Fruit fly (Drosophila melanogaster) whole organism, embryonic: Measurements from ENCODE around the gene Arp10.

Experiments
- CG10147 ChIP-seq: fragments of 200-800 bp; sonication (Bioruptor generic); optimal IDR thresholded peaks from 2 replicates; lab custom pipeline; 2019; ENCODE audit warnings: missing biosample characterization, mild to moderate bottlenecking, missing genetic modification characterization, moderate library complexity
- CG10979 ChIP-seq: fragments of 200-800 bp; sonication (Bioruptor generic); optimal IDR thresholded peaks from 2 replicates; lab custom pipeline; 2018; ENCODE audit warnings: missing biosample characterization, mild to moderate bottlenecking, missing genetic modification characterization, moderate library complexity
- CG14014 ChIP-seq: fragments of 200-800 bp; sonication (Bioruptor generic); IDR thresholded peaks from 2 replicates; pipeline ENCODE4 v1.3.6; 2022; ENCODE audit warnings: missing biosample characterization, missing genetic modification characterization
- CG14667 ChIP-seq: fragments of 200-800 bp; sonication (Bioruptor generic); IDR thresholded peaks from 2 replicates; pipeline ENCODE4 v1.3.6; 2022; ENCODE audit warnings: missing biosample characterization, missing genetic modification characterization
- CG14860 ChIP-seq: fragments of 200-800 bp; sonication (Bioruptor generic); IDR thresholded peaks from 3 replicates; pipeline ENCODE4 v1.3.6; 2022; ENCODE audit warnings: missing biosample characterization, missing genetic modification characterization; ENCODE audit not compliant: partially characterized antibody
- CG14965 ChIP-seq: fragments of 200-800 bp; sonication (Bioruptor generic); optimal IDR thresholded peaks from 2 replicates; lab custom pipeline; 2016; ENCODE audit warnings: missing biosample characterization, missing genetic modification characterization, borderline replicate concordance
- CG1602 ChIP-seq: fragments of 200-800 bp; sonication (Bioruptor generic); optimal IDR thresholded peaks from 3 replicates; lab custom pipeline; 2016; ENCODE audit warnings: missing biosample characterization, missing genetic modification characterization
- CG1832 ChIP-seq: fragments of 200-800 bp; sonication (Bioruptor generic); optimal IDR thresholded peaks from 2 replicates; lab custom pipeline; 2017; ENCODE audit warnings: missing biosample characterization, mild to moderate bottlenecking, missing genetic modification characterization, inconsistent platforms
- CG2129 ChIP-seq: fragments of 200-800 bp; sonication (Bioruptor generic); IDR thresholded peaks from 2 replicates; pipeline ENCODE4 v1.3.6; 2022; ENCODE audit warnings: missing biosample characterization, missing genetic modification characterization; ENCODE audit not compliant: partially characterized antibody
- CG30431 ChIP-seq: fragments of 200-800 bp; sonication (Bioruptor generic); optimal IDR thresholded peaks from 2 replicates; lab custom pipeline; 2017; ENCODE audit warnings: missing biosample characterization, missing genetic modification characterization
- CG3847 ChIP-seq: fragments of 200-800 bp; sonication (Bioruptor generic); IDR thresholded peaks from 2 replicates; pipeline ENCODE4 v1.3.6; 2022; ENCODE audit warnings: missing biosample characterization, missing genetic modification characterization
- CG6854 ChIP-seq: fragments of 200-800 bp; sonication (Bioruptor generic); optimal IDR thresholded peaks from 3 replicates; lab custom pipeline; 2017; ENCODE audit warnings: missing biosample characterization, mild to moderate bottlenecking, missing genetic modification characterization
- CG7839 ChIP-seq: fragments of 200-800 bp; sonication (Bioruptor generic); optimal IDR thresholded peaks from 3 replicates; lab custom pipeline; 2018; ENCODE audit warnings: missing biosample characterization, mild to moderate bottlenecking, missing genetic modification characterization, moderate library complexity
- Camta ChIP-seq: fragments of 200-800 bp; sonication (Bioruptor generic); optimal IDR thresholded peaks from 2 replicates; lab custom pipeline; 2016; ENCODE audit warnings: missing biosample characterization, missing genetic modification characterization
- D19B ChIP-seq: fragments of 200-800 bp; sonication (Bioruptor generic); optimal IDR thresholded peaks from 2 replicates; lab custom pipeline; 2017; ENCODE audit warnings: missing biosample characterization, mild to moderate bottlenecking, missing genetic modification characterization
- Dek ChIP-seq: fragments of 200-800 bp; sonication (Bioruptor generic); optimal IDR thresholded peaks from 3 replicates; lab custom pipeline; 2019; ENCODE audit warnings: missing biosample characterization, mild to moderate bottlenecking, missing genetic modification characterization, moderate library complexity
- Dll ChIP-seq: fragments of 200-800 bp; sonication (Bioruptor generic); IDR thresholded peaks from 4 replicates; pipeline ENCODE4 v1.3.6; 2022; ENCODE audit warnings: missing biosample characterization, missing genetic modification characterization; ENCODE audit not compliant: partially characterized antibody
- Fer1 ChIP-seq: fragments of 200-800 bp; sonication (Bioruptor generic); optimal IDR thresholded peaks from 2 replicates; lab custom pipeline; 2017; ENCODE audit warnings: missing biosample characterization, mild to moderate bottlenecking, missing genetic modification characterization
- HHEX ChIP-seq: fragments of 200-800 bp; sonication (Bioruptor generic); optimal IDR thresholded peaks from 3 replicates; lab custom pipeline; 2017; ENCODE audit warnings: missing biosample characterization, mild to moderate bottlenecking, missing genetic modification characterization, missing genetic modification reagents
- HLHmδ ChIP-seq: fragments of 200-800 bp; sonication (Bioruptor generic); optimal IDR thresholded peaks from 2 replicates; lab custom pipeline; 2018; ENCODE audit warnings: missing biosample characterization, mild to moderate bottlenecking, missing genetic modification characterization, moderate library complexity
- Hand ChIP-seq: fragments of 200-800 bp; sonication (Bioruptor generic); optimal IDR thresholded peaks from 2 replicates; lab custom pipeline; 2017; ENCODE audit warnings: mild to moderate bottlenecking, missing biosample characterization, missing genetic modification reagents, missing genetic modification characterization
- Lim3 ChIP-seq: fragments of 200-800 bp; sonication (Bioruptor generic); IDR thresholded peaks from 2 replicates; pipeline ENCODE4 v1.3.6; 2022; ENCODE audit warnings: missing biosample characterization, missing genetic modification characterization
- MTF-1 ChIP-seq: fragments of 200-800 bp; sonication (Bioruptor generic); optimal IDR thresholded peaks from 2 replicates; lab custom pipeline; 2018; ENCODE audit warnings: missing biosample characterization, mild to moderate bottlenecking, missing genetic modification characterization, borderline replicate concordance
- Myb ChIP-seq: fragments of 200-800 bp; sonication (Bioruptor generic); optimal IDR thresholded peaks from 2 replicates; lab custom pipeline; 2016; ENCODE audit warnings: missing biosample characterization, missing genetic modification characterization
- Nf-YB ChIP-seq: fragments of 200-800 bp; sonication (Bioruptor generic); optimal IDR thresholded peaks from 3 replicates; lab custom pipeline; 2019; ENCODE audit warnings: missing biosample characterization, mild to moderate bottlenecking, missing genetic modification characterization, moderate library complexity
- Nf-YC ChIP-seq: fragments of 200-800 bp; optimal IDR thresholded peaks from 3 replicates; lab custom pipeline; 2019; ENCODE audit warnings: missing biosample characterization, mild to moderate bottlenecking, missing genetic modification characterization, moderate library complexity
- Six4 ChIP-seq: fragments of 200-800 bp; sonication (Bioruptor generic); optimal IDR thresholded peaks from 2 replicates; lab custom pipeline; 2016; ENCODE audit warnings: missing biosample characterization, missing genetic modification characterization
- Trl ChIP-seq, 3 experiments: fragments of >200 bp in 2 of 3; fragments of 200-800 bp in 1 of 3; sonication (Bioruptor generic) in 1 of 3; optimal IDR thresholded peaks; 2 replicates in 1 of 3; 3 replicates in 2 of 3; lab custom pipeline; 2016 to 2017; ENCODE audit warnings: missing biosample characterization in 1 of 3, missing genetic modification characterization in 1 of 3
- ab ChIP-seq: fragments of 200-800 bp; sonication (Bioruptor generic); optimal IDR thresholded peaks from 2 replicates; lab custom pipeline; 2016; ENCODE audit warnings: missing biosample characterization, missing genetic modification characterization
- ash1 ChIP-seq: fragments of 200-800 bp; sonication (Bioruptor generic); optimal IDR thresholded peaks from 2 replicates; lab custom pipeline; 2018; ENCODE audit warnings: missing biosample characterization, mild to moderate bottlenecking, missing genetic modification characterization
- chif ChIP-seq, 2 experiments: fragments of 200-800 bp; sonication (Bioruptor generic); optimal IDR thresholded peaks; 3 replicates each; lab custom pipeline; 2016; ENCODE audit warnings: missing biosample characterization in 2 of 2, missing genetic modification characterization in 2 of 2
- croc ChIP-seq: fragments of 200-800 bp; sonication (Bioruptor generic); conservative IDR thresholded peaks from 3 replicates; pipeline ENCODE4 v1.3.6; 2022; ENCODE audit warnings: missing biosample characterization, missing genetic modification characterization
- dimm ChIP-seq: fragments of 200-800 bp; sonication (Bioruptor generic); IDR thresholded peaks from 2 replicates; pipeline ENCODE4 v1.3.6; 2022; ENCODE audit warnings: missing biosample characterization, missing genetic modification characterization
- ems ChIP-seq: fragments of 200-800 bp; sonication (Bioruptor generic); optimal IDR thresholded peaks from 3 replicates; lab custom pipeline; 2016; ENCODE audit warnings: missing biosample characterization, missing genetic modification characterization
- esg ChIP-seq: fragments of 200-800 bp; sonication (Bioruptor generic); conservative IDR thresholded peaks from 2 replicates; pipeline ENCODE4 v1.3.6; 2022; ENCODE audit warnings: missing biosample characterization, missing genetic modification characterization
- gcm ChIP-seq: fragments of 200-800 bp; sonication (Bioruptor generic); optimal IDR thresholded peaks from 2 replicates; lab custom pipeline; 2019; ENCODE audit warnings: missing biosample characterization, mild to moderate bottlenecking, missing genetic modification characterization, moderate library complexity
- gcm2 ChIP-seq: fragments of 200-800 bp; sonication (Bioruptor generic); optimal IDR thresholded peaks from 2 replicates; lab custom pipeline; 2016; ENCODE audit warnings: missing biosample characterization, missing genetic modification characterization
- ham ChIP-seq: fragments of 200-800 bp; sonication (Bioruptor generic); IDR thresholded peaks from 2 replicates; pipeline ENCODE4 v1.3.6; 2022; ENCODE audit warnings: missing biosample characterization, missing genetic modification characterization
- her ChIP-seq: fragments of 200-800 bp; sonication (Bioruptor generic); optimal IDR thresholded peaks from 2 replicates; lab custom pipeline; 2016; ENCODE audit warnings: missing biosample characterization, missing genetic modification characterization
- inv ChIP-seq: fragments of 200-800 bp; sonication (Bioruptor generic); IDR thresholded peaks from 2 replicates; pipeline ENCODE4 v1.3.6; 2022; ENCODE audit warnings: missing biosample characterization, missing genetic modification characterization; ENCODE audit not compliant: partially characterized antibody
- kah ChIP-seq: fragments of 200-800 bp; sonication (Bioruptor generic); optimal IDR thresholded peaks from 2 replicates; lab custom pipeline; 2018; ENCODE audit warnings: missing biosample characterization, mild to moderate bottlenecking, missing genetic modification characterization
- luna ChIP-seq: fragments of 200-800 bp; sonication (Bioruptor generic); optimal IDR thresholded peaks from 2 replicates; lab custom pipeline; 2016; ENCODE audit warnings: missing biosample characterization, missing genetic modification characterization
- nom ChIP-seq: fragments of 200-800 bp; sonication (Bioruptor generic); optimal IDR thresholded peaks from 2 replicates; lab custom pipeline; 2017; ENCODE audit warnings: missing biosample characterization, missing genetic modification characterization, mild to moderate bottlenecking, moderate library complexity, missing genetic modification reagents
- pho ChIP-seq: fragments of 200-800 bp; sonication (Bioruptor generic); optimal IDR thresholded peaks from 2 replicates; lab custom pipeline; 2016; ENCODE audit warnings: missing biosample characterization, missing genetic modification characterization
- rib ChIP-seq: fragments of 200-800 bp; sonication (Bioruptor generic); IDR thresholded peaks from 2 replicates; pipeline ENCODE4 v1.3.6; 2022; ENCODE audit warnings: missing biosample characterization, missing genetic modification characterization
- scrt ChIP-seq: fragments of 200-800 bp; sonication (Bioruptor generic); optimal IDR thresholded peaks from 2 replicates; lab custom pipeline; 2018; ENCODE audit warnings: missing biosample characterization, mild to moderate bottlenecking, missing genetic modification characterization, moderate library complexity
- sens ChIP-seq: fragments of 200-800 bp; sonication (Bioruptor generic); peaks from one replicate; lab custom pipeline; 2016; ENCODE audit warnings: missing biosample characterization, missing genetic modification characterization
- sisA ChIP-seq: fragments of 200-800 bp; sonication (Bioruptor generic); IDR thresholded peaks from 2 replicates; pipeline ENCODE4 v1.3.6; 2022; ENCODE audit warnings: missing biosample characterization, missing genetic modification characterization
- trem ChIP-seq: fragments of 200-800 bp; optimal IDR thresholded peaks from 3 replicates; lab custom pipeline; 2019; ENCODE audit warnings: missing biosample characterization, mild to moderate bottlenecking, missing genetic modification characterization, moderate library complexity
- trh ChIP-seq: fragments of 200-800 bp; sonication (Bioruptor generic); optimal IDR thresholded peaks from 2 replicates; lab custom pipeline; 2016; ENCODE audit warnings: missing biosample characterization, missing genetic modification characterization
- unpg ChIP-seq: fragments of 200-800 bp; sonication (Bioruptor generic); optimal IDR thresholded peaks from 3 replicates; lab custom pipeline; 2018; ENCODE audit warnings: missing biosample characterization, mild to moderate bottlenecking, missing genetic modification characterization, moderate library complexity

Arp10 gene

dm6 chrX:19637002-19637420, 9.0 kb downstream of the Arp10 start (continued):
- TF ChIP-seq CG2129 (GFP tag; lab: Robert Waterston, UW) (no peak), CG14014 (GFP tag; lab: Robert Waterston, UW) (no peak), CG14667 (no peak), Dek (tag; lab: Kevin White, UChicago) (no peak), CG14965 (no peak), scrt (GFP tag; lab: Kevin White, UChicago) (no peak), unpg (GFP tag; lab: Kevin White, UChicago) (no peak), CG6854 (GFP tag; lab: Kevin White, UChicago) (no peak), Fer1 (GFP tag; lab: Kevin White, UChicago) (peak; percentile 29), CG10979 (tag; lab: Kevin White, UChicago) (no peak), CG3847 (no peak), trh (GFP tag; lab: Kevin White, UChicago) (no peak), ash1 (GFP tag; lab: Kevin White, UChicago) (no peak), nom (GFP tag; lab: Kevin White, UChicago) (peak; percentile 65), Myb (GFP tag; lab: Kevin White, UChicago) (no peak), trem (tag; lab: Kevin White, UChicago) (no peak), her (GFP tag; lab: Kevin White, UChicago) (no peak), Nf-YC (tag; lab: Kevin White, UChicago) (no peak), Camta (GFP tag; lab: Kevin White, UChicago) (no peak), inv (GFP tag; lab: Robert Waterston, UW) (no peak), kah (GFP tag; lab: Kevin White, UChicago) (no peak), HHEX (GFP tag; lab: Kevin White, UChicago) (no peak), croc (GFP tag; lab: Robert Waterston, UW) (no peak), chif (GFP tag; optimal IDR thresholded peaks at IDR 0.05; lab: Kevin White, UChicago) (no peak), gcm2 (GFP tag; lab: Kevin White, UChicago) (no peak), ab (GFP tag; lab: Kevin White, UChicago) (no peak), MTF-1 (GFP tag; lab: Kevin White, UChicago) (no peak), esg (no peak), CG1602 (GFP tag; lab: Kevin White, UChicago) (no peak), luna (no peak), Hand (GFP tag; lab: Kevin White, UChicago) (peak; percentile 12), sens (GFP tag; lab: Kevin White, UChicago) (peak; percentile 76), dimm (GFP tag; lab: Robert Waterston, UW) (no peak), Trl (optimal IDR thresholded peaks at IDR 0.05; lab: Kevin White, UChicago) (peak in 1 of 2 experiments; percentile 18), Trl (GFP tag; optimal IDR thresholded peaks at IDR 0.05; lab: Kevin White, UChicago) (no peak), CG10147 (GFP tag; lab: Kevin White, UChicago) (no peak), D19B (GFP tag; lab: Kevin White, UChicago) (no peak), sisA (GFP tag; lab: Robert Waterston, UW) (no peak), CG30431 (GFP tag; lab: Kevin White, UChicago) (no peak), gcm (GFP tag; lab: Kevin White, UChicago) (no peak), CG1832 (no peak), CG14860 (GFP tag; lab: Robert Waterston, UW) (no peak), rib (no peak), pho (GFP tag; lab: Kevin White, UChicago) (no peak), ham (GFP tag; lab: Robert Waterston, UW) (no peak), Dll (GFP tag; lab: Robert Waterston, UW) (no peak), Nf-YB (GFP tag; lab: Kevin White, UChicago) (no peak), Six4 (GFP tag; lab: Kevin White, UChicago) (no peak), HLHmδ (GFP tag; lab: Kevin White, UChicago) (peak; percentile 80), ems (GFP tag; lab: Kevin White, UChicago) (no peak), Lim3 (GFP tag; lab: Robert Waterston, UW) (no peak), CG7839 (no peak)
